Fruit fly (Drosophila melanogaster) whole organism, embryonic: ENCODE results near the gene Gpdh3.
A peak's percentile ranks its signal among the peaks of the same experiment; 100 is the strongest.

Experiments used
- Atf6 ChIP-seq: fragments of 200-800 bp; sonication (Bioruptor generic); IDR thresholded peaks from 2 replicates; pipeline ENCODE4 v1.3.6; 2022; ENCODE audit warnings: missing biosample characterization, missing genetic modification characterization
- CG10431 ChIP-seq: fragments of 200-800 bp; sonication (Bioruptor generic); optimal IDR thresholded peaks from 3 replicates; lab custom pipeline; 2018; ENCODE audit warnings: missing biosample characterization, mild to moderate bottlenecking, missing genetic modification characterization
- CG11504 ChIP-seq: fragments of 200-800 bp; sonication (Bioruptor generic); optimal IDR thresholded peaks from 3 replicates; lab custom pipeline; 2019; ENCODE audit warnings: missing biosample characterization, mild to moderate bottlenecking, missing genetic modification characterization, moderate library complexity
- CG11696 ChIP-seq: fragments of 200-800 bp; sonication (Bioruptor generic); IDR thresholded peaks from 2 replicates; pipeline ENCODE4 v1.3.6; 2022; ENCODE audit warnings: missing biosample characterization, missing genetic modification characterization
- CG12104 ChIP-seq: fragments of 200-800 bp; sonication (Bioruptor generic); optimal IDR thresholded peaks from 3 replicates; lab custom pipeline; 2016; ENCODE audit warnings: missing biosample characterization, missing genetic modification characterization
- CG12659 ChIP-seq: fragments of 200-800 bp; sonication (Bioruptor generic); optimal IDR thresholded peaks from 3 replicates; lab custom pipeline; 2017; ENCODE audit warnings: mild to moderate bottlenecking, missing biosample characterization, missing genetic modification reagents, missing genetic modification characterization
- CG14667 ChIP-seq: fragments of 200-800 bp; sonication (Bioruptor generic); IDR thresholded peaks from 2 replicates; pipeline ENCODE4 v1.3.6; 2022; ENCODE audit warnings: missing biosample characterization, missing genetic modification characterization
- CG14860 ChIP-seq: fragments of 200-800 bp; sonication (Bioruptor generic); IDR thresholded peaks from 3 replicates; pipeline ENCODE4 v1.3.6; 2022; ENCODE audit warnings: missing biosample characterization, missing genetic modification characterization; ENCODE audit not compliant: partially characterized antibody
- CG15011 ChIP-seq: fragments of 200-800 bp; sonication (Bioruptor generic); optimal IDR thresholded peaks from 3 replicates; lab custom pipeline; 2018; ENCODE audit warnings: missing biosample characterization, mild to moderate bottlenecking, missing genetic modification characterization
- CG15073 ChIP-seq: fragments of 200-800 bp; sonication (Bioruptor generic); optimal IDR thresholded peaks from 2 replicates; lab custom pipeline; 2016; ENCODE audit warnings: missing biosample characterization, missing genetic modification characterization
- CG15269 ChIP-seq: fragments of 200-800 bp; sonication (Bioruptor generic); optimal IDR thresholded peaks from 2 replicates; lab custom pipeline; 2018; ENCODE audit warnings: missing biosample characterization, mild to moderate bottlenecking, missing genetic modification characterization, moderate library complexity
- CG1792 ChIP-seq: fragments of 200-800 bp; sonication (Bioruptor generic); optimal IDR thresholded peaks from 2 replicates; lab custom pipeline; 2016; ENCODE audit warnings: missing biosample characterization, missing genetic modification characterization
- CG2199 ChIP-seq: fragments of 200-800 bp; sonication (Bioruptor generic); IDR thresholded peaks from 3 replicates; pipeline ENCODE4 v1.3.6; 2022; ENCODE audit warnings: missing biosample characterization, missing genetic modification characterization
- CG2875 ChIP-seq: fragments of 200-800 bp; sonication (Bioruptor generic); optimal IDR thresholded peaks from 2 replicates; lab custom pipeline; 2017; ENCODE audit warnings: missing biosample characterization, mild to moderate bottlenecking, missing genetic modification characterization, missing genetic modification reagents
- CG30020 ChIP-seq: fragments of 200-800 bp; optimal IDR thresholded peaks from 2 replicates; lab custom pipeline; 2019; ENCODE audit warnings: missing biosample characterization, mild to moderate bottlenecking, missing genetic modification characterization, moderate library complexity
- CG31365 ChIP-seq: fragments of 200-800 bp; sonication (Bioruptor generic); optimal IDR thresholded peaks from 2 replicates; lab custom pipeline; 2018; ENCODE audit warnings: missing biosample characterization, mild to moderate bottlenecking, missing genetic modification characterization
- CG31441 ChIP-seq: fragments of 200-800 bp; sonication (Bioruptor generic); IDR thresholded peaks from 2 replicates; pipeline ENCODE4 v1.3.6; 2022; ENCODE audit warnings: missing biosample characterization, missing genetic modification characterization
- CG33213 ChIP-seq: fragments of 200-800 bp; sonication (Bioruptor generic); optimal IDR thresholded peaks from 3 replicates; lab custom pipeline; 2016; ENCODE audit warnings: missing biosample characterization, missing genetic modification characterization
- CG33557 ChIP-seq: fragments of 200-800 bp; sonication (Bioruptor generic); optimal IDR thresholded peaks from 2 replicates; lab custom pipeline; 2019; ENCODE audit warnings: missing biosample characterization, mild to moderate bottlenecking, missing genetic modification characterization, moderate library complexity
- CG34376 ChIP-seq: fragments of 200-800 bp; sonication (Bioruptor generic); optimal IDR thresholded peaks from 2 replicates; lab custom pipeline; 2018; ENCODE audit warnings: missing biosample characterization, mild to moderate bottlenecking, missing genetic modification characterization
- CG34422 ChIP-seq: fragments of 200-800 bp; sonication (Bioruptor generic); IDR thresholded peaks from 3 replicates; pipeline ENCODE4 v1.3.6; 2022; ENCODE audit warnings: missing biosample characterization, missing genetic modification characterization
- CG4730 ChIP-seq: fragments of 200-800 bp; sonication (Bioruptor generic); IDR thresholded peaks from 2 replicates; pipeline ENCODE4 v1.3.6; 2022; ENCODE audit warnings: missing biosample characterization, missing genetic modification characterization
- CG6813 ChIP-seq: fragments of 200-800 bp; sonication (Bioruptor generic); optimal IDR thresholded peaks from 2 replicates; lab custom pipeline; 2017; ENCODE audit warnings: missing biosample characterization, missing genetic modification characterization, mild to moderate bottlenecking, moderate library complexity, missing genetic modification reagents
- CG6854 ChIP-seq: fragments of 200-800 bp; sonication (Bioruptor generic); optimal IDR thresholded peaks from 3 replicates; lab custom pipeline; 2017; ENCODE audit warnings: missing biosample characterization, mild to moderate bottlenecking, missing genetic modification characterization
- CG7786 ChIP-seq: fragments of 200-800 bp; sonication (Bioruptor generic); optimal IDR thresholded peaks from 2 replicates; lab custom pipeline; 2016; ENCODE audit warnings: missing biosample characterization, missing genetic modification characterization
- CG8281 ChIP-seq: fragments of 200-800 bp; sonication (Bioruptor generic); optimal IDR thresholded peaks from 2 replicates; lab custom pipeline; 2018; ENCODE audit warnings: missing biosample characterization, mild to moderate bottlenecking, missing genetic modification characterization, moderate library complexity
- CHES-1-like ChIP-seq: fragments of 200-800 bp; sonication (Bioruptor generic); optimal IDR thresholded peaks from 2 replicates; lab custom pipeline; 2016; ENCODE audit warnings: missing biosample characterization, missing genetic modification characterization
- Dip2 ChIP-seq: fragments of 200-800 bp; sonication (Bioruptor generic); IDR thresholded peaks from 2 replicates; pipeline ENCODE4 v1.3.6; 2022; ENCODE audit warnings: missing biosample characterization, missing genetic modification characterization
- Drgx ChIP-seq: fragments of 200-800 bp; sonication (Bioruptor generic); IDR thresholded peaks from 2 replicates; pipeline ENCODE4 v1.3.6; 2022; ENCODE audit warnings: missing biosample characterization, missing genetic modification characterization
- E2f1 ChIP-seq: fragments of 200-800 bp; sonication (Bioruptor generic); IDR thresholded peaks from 2 replicates; pipeline ENCODE4 v1.3.6; 2022; ENCODE audit warnings: missing biosample characterization, missing genetic modification characterization
- ERR ChIP-seq: fragments of 200-800 bp; sonication (Bioruptor generic); optimal IDR thresholded peaks from 2 replicates; lab custom pipeline; 2016; ENCODE audit warnings: missing biosample characterization, missing genetic modification characterization
- H15 ChIP-seq: fragments of 200-800 bp; sonication (Bioruptor generic); IDR thresholded peaks from 3 replicates; pipeline ENCODE4 v1.3.6; 2022; ENCODE audit warnings: missing biosample characterization, missing genetic modification characterization
- HmgZ ChIP-seq: fragments of 200-800 bp; sonication (Bioruptor generic); optimal IDR thresholded peaks from 2 replicates; lab custom pipeline; 2018; ENCODE audit warnings: missing biosample characterization, mild to moderate bottlenecking, missing genetic modification characterization
- MTF-1 ChIP-seq: fragments of 200-800 bp; sonication (Bioruptor generic); optimal IDR thresholded peaks from 2 replicates; lab custom pipeline; 2018; ENCODE audit warnings: missing biosample characterization, mild to moderate bottlenecking, missing genetic modification characterization, borderline replicate concordance
- Rfx ChIP-seq: fragments of 200-800 bp; sonication (Bioruptor generic); IDR thresholded peaks from 2 replicates; pipeline ENCODE4 v1.3.6; 2022; ENCODE audit warnings: missing biosample characterization, missing genetic modification characterization
- ac ChIP-seq: fragments of 200-800 bp; sonication (Bioruptor generic); optimal IDR thresholded peaks from 3 replicates; lab custom pipeline; 2017; ENCODE audit warnings: missing biosample characterization, mild to moderate bottlenecking, missing genetic modification characterization
- al ChIP-seq: fragments of 200-800 bp; sonication (Bioruptor generic); IDR thresholded peaks from 2 replicates; pipeline ENCODE4 v1.3.6; 2022; ENCODE audit warnings: missing biosample characterization, missing genetic modification characterization
- amos ChIP-seq: fragments of 200-800 bp; sonication (Bioruptor generic); IDR thresholded peaks from 2 replicates; pipeline ENCODE4 v1.3.6; 2022; ENCODE audit warnings: missing biosample characterization, missing genetic modification characterization; ENCODE audit not compliant: partially characterized antibody
- ash1 ChIP-seq: fragments of 200-800 bp; sonication (Bioruptor generic); optimal IDR thresholded peaks from 2 replicates; lab custom pipeline; 2018; ENCODE audit warnings: missing biosample characterization, mild to moderate bottlenecking, missing genetic modification characterization
- ato ChIP-seq: fragments of 200-800 bp; sonication (Bioruptor generic); IDR thresholded peaks from 2 replicates; pipeline ENCODE4 v1.3.6; 2022; ENCODE audit warnings: missing biosample characterization, missing genetic modification characterization; ENCODE audit not compliant: partially characterized antibody
- cwo ChIP-seq: fragments of 200-800 bp; sonication (Bioruptor generic); optimal IDR thresholded peaks from 3 replicates; lab custom pipeline; 2017; ENCODE audit warnings: missing biosample characterization, missing genetic modification characterization, mild to moderate bottlenecking, moderate library complexity, missing genetic modification reagents
- esg ChIP-seq: fragments of 200-800 bp; sonication (Bioruptor generic); conservative IDR thresholded peaks from 2 replicates; pipeline ENCODE4 v1.3.6; 2022; ENCODE audit warnings: missing biosample characterization, missing genetic modification characterization
- gem ChIP-seq: fragments of 200-800 bp; sonication (Bioruptor generic); optimal IDR thresholded peaks from 2 replicates; lab custom pipeline; 2019; ENCODE audit warnings: missing biosample characterization, mild to moderate bottlenecking, missing genetic modification characterization, moderate library complexity
- jigr1 ChIP-seq: fragments of 200-800 bp; sonication (Bioruptor generic); IDR thresholded peaks from 3 replicates; pipeline ENCODE4 v1.3.6; 2022; ENCODE audit warnings: missing biosample characterization, missing genetic modification characterization
- knrl ChIP-seq: fragments of 200-800 bp; sonication (Bioruptor generic); IDR thresholded peaks from 3 replicates; pipeline ENCODE4 v1.3.6; 2022; ENCODE audit warnings: missing biosample characterization, missing genetic modification characterization; ENCODE audit not compliant: partially characterized antibody
- ranshi ChIP-seq: fragments of 200-800 bp; sonication (Bioruptor generic); IDR thresholded peaks from 2 replicates; pipeline ENCODE4 v1.3.6; 2022; ENCODE audit warnings: missing biosample characterization, missing genetic modification characterization
- ro ChIP-seq: fragments of 200-800 bp; sonication (Bioruptor generic); IDR thresholded peaks from 2 replicates; pipeline ENCODE4 v1.3.6; 2022; ENCODE audit warnings: missing biosample characterization, missing genetic modification characterization
- slp2 ChIP-seq: fragments of 200-800 bp; sonication (Bioruptor generic); optimal IDR thresholded peaks from 2 replicates; lab custom pipeline; 2016; ENCODE audit warnings: missing biosample characterization, missing genetic modification characterization
- vnd ChIP-seq: fragments of 200-800 bp; sonication (Bioruptor generic); IDR thresholded peaks from 3 replicates; pipeline ENCODE4 v1.3.6; 2022; ENCODE audit warnings: missing biosample characterization, missing genetic modification characterization; ENCODE audit not compliant: partially characterized antibody
- zfh2 ChIP-seq: fragments of 200-800 bp; sonication (Bioruptor generic); optimal IDR thresholded peaks from 2 replicates; lab custom pipeline; 2016; ENCODE audit warnings: missing biosample characterization, missing genetic modification characterization

Gpdh3 gene

dm6 chr3R:22397068-22397700 lies 15.3 kb downstream of the Gpdh3 start (continued):
- TF ChIP-seq Dip2 (no peak), CG11696 (GFP tag; lab: Robert Waterston, UW) (no peak), ash1 (GFP tag; lab: Kevin White, UChicago) (no peak), zfh2 (GFP tag; lab: Kevin White, UChicago) (no peak), vnd (GFP tag; lab: Robert Waterston, UW) (peak; percentile 63; the same call in 2 of the 3 replicates), knrl (peak; percentile 67), CG14860 (peak; percentile 88), CG14667 (GFP tag; lab: Robert Waterston, UW) (no peak), CG6854 (GFP tag; lab: Kevin White, UChicago) (no peak), CG33557 (peak; percentile 1), CG2199 (no peak), CG34422 (no peak; the same call in 2 of the 3 replicates), ranshi (no peak), cwo (GFP tag; lab: Kevin White, UChicago) (no peak), al (GFP tag; lab: Robert Waterston, UW) (no peak), CG30020 (tag; lab: Kevin White, UChicago) (no peak), CG6813 (GFP tag; lab: Kevin White, UChicago) (no peak), ro (GFP tag; lab: Robert Waterston, UW) (no peak), slp2 (GFP tag; lab: Kevin White, UChicago) (no peak), Drgx (GFP tag; lab: Robert Waterston, UW) (no peak), E2f1 (GFP tag; lab: Robert Waterston, UW) (no peak), CG4730 (no peak), CG34376 (GFP tag; lab: Kevin White, UChicago) (peak; percentile 23), CG31365 (tag; lab: Kevin White, UChicago) (peak; percentile 99), ERR (GFP tag; lab: Kevin White, UChicago) (no peak), CG2875 (GFP tag; lab: Kevin White, UChicago) (no peak), CG15011 (GFP tag; lab: Kevin White, UChicago) (no peak), amos (peak; percentile 77), jigr1 (no peak), HmgZ (tag; lab: Kevin White, UChicago) (peak; percentile 37), CG15269 (no peak), CG12104 (GFP tag; lab: Kevin White, UChicago) (no peak), esg (GFP tag; lab: Robert Waterston, UW) (no peak), CG1792 (no peak), CG15073 (GFP tag; lab: Kevin White, UChicago) (no peak), Rfx (GFP tag; lab: Robert Waterston, UW) (no peak), CG11504 (tag; lab: Kevin White, UChicago) (peak; percentile 5), Atf6 (GFP tag; lab: Robert Waterston, UW) (0 out of 2 replicates have a peak, but pooled peaks have one; percentile 27), H15 (GFP tag; lab: Robert Waterston, UW) (no peak), CG8281 (tag; lab: Kevin White, UChicago) (no peak), CG12659 (GFP tag; lab: Kevin White, UChicago) (no peak), CG10431 (GFP tag; lab: Kevin White, UChicago) (peak; percentile 53), gem (tag; lab: Kevin White, UChicago) (no peak), CG33213 (GFP tag; lab: Kevin White, UChicago) (no peak), ato (GFP tag; lab: Robert Waterston, UW) (peak; percentile 74), CG31441 (GFP tag; lab: Robert Waterston, UW) (no peak), MTF-1 (no peak), ac (GFP tag; lab: Kevin White, UChicago) (no peak), CG7786 (GFP tag; lab: Kevin White, UChicago) (no peak), CHES-1-like (GFP tag; lab: Kevin White, UChicago) (no peak)
